Worm (Caenorhabditis elegans) whole organism, L4 larva: ENCODE measurements around the gene T26C5.5.

Source experiments
- F26F4.8 ChIP-seq: fragments of 200-800 bp; sonication (Bioruptor generic); conservative IDR thresholded peaks from 2 replicates; pipeline ENCODE4 v1.3.6; 2022; ENCODE audit warnings: missing genetic modification characterization, missing compliant biosample characterization
- F37D6.2 ChIP-seq: sonication (generic microtip); optimal IDR thresholded peaks from 2 replicates; lab custom pipeline; 2016; ENCODE audit warnings: mild to moderate bottlenecking, missing genetic modification characterization, missing compliant biosample characterization
- F44E2.7 ChIP-seq: fragments of 200-800 bp; sonication (Bioruptor generic); IDR thresholded peaks from 2 replicates; pipeline ENCODE4 v2.1.2; 2022; ENCODE audit warnings: missing genetic modification characterization, missing compliant biosample characterization
- R02D3.7 ChIP-seq: fragments of 150-350 bp; sonication (generic microtip); optimal IDR thresholded peaks from 3 replicates; lab custom pipeline; 2014; ENCODE audit warnings: missing biosample characterization, missing genetic modification characterization
- T20F7.1 ChIP-seq: fragments of 200-800 bp; sonication (Bioruptor generic); optimal IDR thresholded peaks from 2 replicates; lab custom pipeline; 2018; ENCODE audit warnings: mild to moderate bottlenecking, missing genetic modification characterization, missing compliant biosample characterization
- Y75B8A.6 ChIP-seq: fragments of 200-800 bp; sonication (Bioruptor generic); IDR thresholded peaks from 2 replicates; pipeline ENCODE4 v1.3.6; 2022; ENCODE audit warnings: missing genetic modification reagents, missing genetic modification characterization, missing compliant biosample characterization
- ZK546.5 ChIP-seq, 2 experiments: sonication (generic microtip); optimal IDR thresholded peaks; 2 replicates each; lab custom pipeline; 2017; ENCODE audit warnings: missing biosample characterization in 2 of 2, missing genetic modification characterization in 2 of 2
- aha-1 ChIP-seq: fragments of 150-350 bp; peaks from one replicate; lab custom pipeline; 2014; ENCODE audit warnings: missing biosample characterization, missing genetic modification characterization
- ama-1 ChIP-seq: fragments of 150-350 bp; optimal IDR thresholded peaks from 2 replicates; lab custom pipeline; 2014; ENCODE audit warnings: inconsistent platforms, mixed read lengths
- attf-4 ChIP-seq: sonication (generic microtip); optimal IDR thresholded peaks from 3 replicates; lab custom pipeline; 2017; ENCODE audit warnings: missing biosample characterization, missing genetic modification characterization
- ceh-20 ChIP-seq: fragments of 200-800 bp; sonication (Bioruptor generic); IDR thresholded peaks from 2 replicates; pipeline ENCODE4 v1.3.6; 2022; ENCODE audit warnings: missing genetic modification reagents, missing genetic modification characterization, missing compliant biosample characterization
- ceh-28 ChIP-seq: fragments of 150-350 bp; optimal IDR thresholded peaks from 2 replicates; lab custom pipeline; 2014; ENCODE audit warnings: missing biosample characterization, missing genetic modification reagents, missing genetic modification characterization
- ceh-32 ChIP-seq: sonication (generic microtip); optimal IDR thresholded peaks from 2 replicates; lab custom pipeline; 2016; ENCODE audit warnings: mild to moderate bottlenecking, missing genetic modification characterization, missing compliant biosample characterization; ENCODE audit not compliant: poor library complexity
- ceh-62 ChIP-seq: sonication (generic microtip); optimal IDR thresholded peaks from 2 replicates; lab custom pipeline; 2017; ENCODE audit warnings: missing biosample characterization, missing genetic modification characterization
- ces-1 ChIP-seq: fragments of 150-350 bp; sonication (generic microtip); optimal IDR thresholded peaks from 4 replicates; lab custom pipeline; 2014; ENCODE audit warnings: missing biosample characterization, missing genetic modification reagents, missing genetic modification characterization
- cey-2 ChIP-seq: sonication (generic microtip); optimal IDR thresholded peaks from 3 replicates; lab custom pipeline; 2017; ENCODE audit warnings: missing genetic modification characterization, mild to moderate bottlenecking, missing compliant biosample characterization, antibody characterized with exemption, borderline replicate concordance; ENCODE audit not compliant: insufficient read depth
- dmd-6 ChIP-seq: fragments of 200-800 bp; sonication (Bioruptor generic); IDR thresholded peaks from 2 replicates; pipeline ENCODE4 v1.3.6; 2022; ENCODE audit warnings: missing genetic modification reagents, missing genetic modification characterization, missing compliant biosample characterization
- dpl-1 ChIP-seq: fragments of 150-350 bp; optimal IDR thresholded peaks from 2 replicates; lab custom pipeline; 2014; ENCODE audit warnings: missing biosample characterization, missing genetic modification reagents, missing genetic modification characterization
- duxl-1 ChIP-seq: sonication (generic microtip); optimal IDR thresholded peaks from 2 replicates; lab custom pipeline; 2016; ENCODE audit warnings: mild to moderate bottlenecking, missing genetic modification characterization, moderate library complexity, missing compliant biosample characterization; ENCODE audit not compliant: poor library complexity
- hif-1 ChIP-seq, 2 experiments: sonication (generic microtip); optimal IDR thresholded peaks; 2 replicates each; lab custom pipeline; 2016 to 2017; ENCODE audit warnings: missing compliant biosample characterization in 2 of 2, missing genetic modification characterization in 2 of 2, missing genetic modification reagents in 2 of 2, missing genotype in 2 of 2, mild to moderate bottlenecking in 1 of 2
- hlh-11 ChIP-seq: fragments of 200-800 bp; sonication (Bioruptor generic); optimal IDR thresholded peaks from 2 replicates; lab custom pipeline; 2018; ENCODE audit warnings: mild to moderate bottlenecking, missing genetic modification characterization, missing compliant biosample characterization
- hlh-30 ChIP-seq: sonication (generic microtip); optimal IDR thresholded peaks from 2 replicates; lab custom pipeline; 2017; ENCODE audit warnings: antibody characterized with exemption, mild to moderate bottlenecking, missing genetic modification characterization, missing compliant biosample characterization; ENCODE audit not compliant: insufficient read depth
- lin-15B ChIP-seq: fragments of 150-350 bp; sonication (generic microtip); optimal IDR thresholded peaks from 3 replicates; lab custom pipeline; 2014; ENCODE audit warnings: missing biosample characterization, missing genetic modification characterization
- lin-39 ChIP-seq: fragments of 150-350 bp; optimal IDR thresholded peaks from 2 replicates; lab custom pipeline; 2014; ENCODE audit warnings: missing biosample characterization, missing genetic modification reagents, missing genetic modification characterization
- lir-3 ChIP-seq: sonication (generic microtip); optimal IDR thresholded peaks from 2 replicates; lab custom pipeline; 2016; ENCODE audit warnings: mild to moderate bottlenecking, missing genetic modification characterization, missing compliant biosample characterization
- lsy-2 ChIP-seq, 2 experiments: fragments of 150-350 bp in 1 of 2; sonication (generic microtip) in 1 of 2; optimal IDR thresholded peaks; 2 replicates each; lab custom pipeline; 2014 to 2017; ENCODE audit warnings: missing biosample characterization in 2 of 2, missing genetic modification characterization in 2 of 2
- madf-5 ChIP-seq, 2 experiments: fragments of 200-800 bp; sonication (Bioruptor generic); IDR thresholded peaks; 2 replicates each; pipeline ENCODE4 v1.3.6; 2022; ENCODE audit warnings: missing compliant biosample characterization in 2 of 2, missing genetic modification characterization in 2 of 2
- madf-9 ChIP-seq: fragments of 200-800 bp; sonication (Bioruptor generic); conservative IDR thresholded peaks from 2 replicates; pipeline ENCODE4 v1.3.6; 2022; ENCODE audit warnings: missing genetic modification reagents, missing genetic modification characterization, missing compliant biosample characterization
- mdt-29 ChIP-seq: fragments of 200-800 bp; sonication (Bioruptor generic); IDR thresholded peaks from 2 replicates; pipeline ENCODE4 v1.3.6; 2022; ENCODE audit warnings: missing genetic modification reagents, missing genetic modification characterization, missing compliant biosample characterization
- mes-2 ChIP-seq: sonication (generic microtip); optimal IDR thresholded peaks from 2 replicates; lab custom pipeline; 2016; ENCODE audit warnings: missing genotype, mild to moderate bottlenecking, missing genetic modification characterization, missing compliant biosample characterization; ENCODE audit not compliant: poor library complexity, severe bottlenecking
- nhr-102 ChIP-seq: sonication (generic microtip); optimal IDR thresholded peaks from 2 replicates; lab custom pipeline; 2016; ENCODE audit warnings: mild to moderate bottlenecking, missing genetic modification characterization, moderate library complexity, missing compliant biosample characterization
- nhr-11 ChIP-seq: fragments of 150-350 bp; optimal IDR thresholded peaks from 2 replicates; lab custom pipeline; 2014; ENCODE audit warnings: missing biosample characterization, missing genetic modification characterization
- nhr-28 ChIP-seq: fragments of 150-350 bp; optimal IDR thresholded peaks from 2 replicates; lab custom pipeline; 2014; ENCODE audit warnings: missing biosample characterization, missing genetic modification characterization
- nhr-6 ChIP-seq: fragments of 150-350 bp; optimal IDR thresholded peaks from 2 replicates; lab custom pipeline; 2014; ENCODE audit warnings: missing biosample characterization, missing genetic modification characterization
- nhr-77 ChIP-seq: fragments of 150-350 bp; optimal IDR thresholded peaks from 2 replicates; lab custom pipeline; 2014; ENCODE audit warnings: missing biosample characterization, missing genetic modification characterization
- php-3 ChIP-seq: fragments of 200-800 bp; sonication (Bioruptor generic); IDR thresholded peaks from 2 replicates; pipeline ENCODE4 v1.3.6; 2022; ENCODE audit warnings: missing genetic modification reagents, missing genetic modification characterization, missing compliant biosample characterization
- saeg-2 ChIP-seq: fragments of 200-800 bp; sonication (Bioruptor generic); IDR thresholded peaks from 2 replicates; pipeline ENCODE4 v1.3.6; 2022; ENCODE audit warnings: missing genetic modification reagents, missing genetic modification characterization, missing compliant biosample characterization
- set-16 ChIP-seq: fragments of 200-800 bp; sonication (Bioruptor generic); IDR thresholded peaks from 2 replicates; pipeline ENCODE4 v1.3.6; 2022; ENCODE audit warnings: missing genetic modification reagents, missing genetic modification characterization, missing compliant biosample characterization
- snpc-4 ChIP-seq: fragments of 150-350 bp; optimal IDR thresholded peaks from 2 replicates; lab custom pipeline; 2014; ENCODE audit warnings: missing biosample characterization, missing genetic modification characterization
- spr-3 ChIP-seq: fragments of 200-800 bp; sonication (Bioruptor generic); optimal IDR thresholded peaks from 2 replicates; lab custom pipeline; 2018; ENCODE audit warnings: mild to moderate bottlenecking, missing genetic modification characterization, missing compliant biosample characterization
- tra-1 ChIP-seq: fragments of 200-800 bp; sonication (Bioruptor generic); IDR thresholded peaks from 2 replicates; pipeline ENCODE4 v1.3.6; 2022; ENCODE audit warnings: missing genetic modification reagents, missing genetic modification characterization, missing compliant biosample characterization
- unc-130 ChIP-seq: sonication (generic microtip); optimal IDR thresholded peaks from 2 replicates; lab custom pipeline; 2016; ENCODE audit warnings: missing genetic modification reagents, missing genetic modification characterization, missing compliant biosample characterization
- zfp-3 ChIP-seq: fragments of 200-800 bp; sonication (Bioruptor generic); conservative IDR thresholded peaks from 2 replicates; pipeline ENCODE4 v1.3.6; 2022; ENCODE audit warnings: missing genetic modification reagents, missing genetic modification characterization, missing compliant biosample characterization
- zip-2 ChIP-seq: fragments of 150-350 bp; optimal IDR thresholded peaks from 2 replicates; lab custom pipeline; 2014; ENCODE audit warnings: missing biosample characterization, missing genetic modification characterization
- ztf-11 ChIP-seq: fragments of 150-350 bp; optimal IDR thresholded peaks from 2 replicates; lab custom pipeline; 2014; ENCODE audit warnings: missing biosample characterization, missing genetic modification characterization
- ztf-7 ChIP-seq: fragments of 150-350 bp; optimal IDR thresholded peaks from 2 replicates; lab custom pipeline; 2014; ENCODE audit warnings: missing biosample characterization, missing genetic modification characterization

The T26C5.5 gene

DNA sequence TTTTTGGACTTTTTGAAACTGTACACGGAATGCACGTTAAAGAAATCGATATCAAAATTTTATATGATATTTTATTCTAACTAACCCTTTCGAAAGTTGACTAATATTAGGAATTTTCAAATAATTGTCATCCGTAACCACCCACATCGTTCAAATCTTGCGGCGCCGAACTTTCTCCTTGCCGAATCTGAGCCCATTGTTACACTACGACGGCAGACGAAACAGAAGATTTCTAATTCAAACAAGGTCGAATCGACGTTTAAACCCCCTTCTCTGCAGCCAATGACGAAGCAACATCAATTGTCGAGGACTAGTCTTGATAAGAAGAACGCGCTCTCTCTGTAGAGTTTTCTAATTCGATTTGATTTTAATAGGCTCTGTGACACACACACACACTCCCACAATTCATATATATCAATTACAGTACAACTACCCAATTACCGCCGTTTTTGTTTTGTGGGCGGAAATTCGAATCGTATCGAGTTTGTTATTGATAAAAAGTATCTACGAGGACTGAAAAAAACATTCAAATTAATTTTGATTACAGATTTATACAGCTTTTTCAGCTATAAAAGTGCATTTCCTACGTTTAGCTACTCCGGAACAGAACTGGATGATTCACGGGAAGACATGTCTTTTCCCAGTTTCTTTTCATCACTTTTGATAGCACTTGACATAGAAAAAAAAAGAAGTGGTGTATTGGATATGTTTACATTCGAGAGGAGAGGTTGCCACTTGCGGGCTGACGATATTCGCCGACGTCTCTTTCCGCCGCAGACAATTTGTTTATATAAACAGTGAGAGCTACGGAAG, 38.0 kb upstream of the T26C5.5 start (continued):
- no peak for TF ChIP-seq dpl-1 (GFP tag; lab: Kevin White, UChicago)
- TF ChIP-seq lsy-2 (tag; optimal IDR thresholded peaks at IDR 0.05; lab: Kevin White, UChicago): peak in 1 of 2 experiments; percentile 52
- TF ChIP-seq hlh-11: peak; percentile 16
- no peak for TF ChIP-seq saeg-2

DNA sequence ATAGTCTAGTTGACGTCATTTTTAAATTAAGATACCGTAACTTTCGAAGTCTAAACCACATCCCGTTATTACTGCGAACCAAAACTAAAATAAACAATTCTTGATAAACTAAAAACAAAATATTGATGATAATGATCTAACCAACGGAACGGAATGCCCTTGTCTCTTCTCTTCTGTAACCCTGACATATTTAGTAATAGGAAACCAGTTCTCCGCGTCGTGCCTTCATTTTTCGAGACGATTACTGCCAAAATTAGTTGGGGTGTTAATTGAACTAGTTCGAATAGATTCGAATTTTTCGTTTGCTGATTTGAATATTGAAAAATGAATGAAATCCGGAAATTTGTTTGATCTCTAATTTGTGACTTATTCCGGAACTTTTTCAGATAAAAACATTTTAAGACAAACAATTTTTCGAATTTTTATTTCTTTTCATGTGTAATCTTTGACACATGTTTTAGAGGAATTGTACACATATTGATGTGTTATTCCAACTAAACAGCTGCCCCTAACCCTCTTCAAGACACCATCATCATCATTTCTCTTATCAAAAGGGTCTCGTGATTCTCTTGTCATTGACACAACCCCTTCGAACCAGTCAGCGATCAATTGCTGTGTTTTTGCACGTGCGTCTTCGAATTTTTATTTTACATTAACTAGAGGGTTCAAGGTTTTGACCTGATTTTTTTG, 37.3 kb upstream of the T26C5.5 start:
- TF ChIP-seq ztf-11: no peak
- peak; percentile 65 for TF ChIP-seq zip-2
- TF ChIP-seq lir-3 (tag; lab: Kevin White, UChicago): no peak
- peak; percentile 78 for TF ChIP-seq nhr-102 (tag; lab: Kevin White, UChicago)
- peak; percentile 94 for TF ChIP-seq aha-1
- peak; percentile 67; the same call in 1 of the 2 replicates for TF ChIP-seq saeg-2
- peak; percentile 20 for TF ChIP-seq spr-3 (GFP tag; lab: Kevin White, UChicago)
- TF ChIP-seq hlh-11: peak; percentile 97
- peak; percentile 95 for TF ChIP-seq nhr-77 (tag; lab: Kevin White, UChicago)
- TF ChIP-seq set-16: no peak
- no peak for TF ChIP-seq madf-9 (GFP tag; lab: Robert Waterston, UW)
- TF ChIP-seq dpl-1 (GFP tag; lab: Kevin White, UChicago): peak; percentile 16
- peak; percentile 94 for TF ChIP-seq nhr-28
- TF ChIP-seq ZK546.5 (tag; optimal IDR thresholded peaks at IDR 0.05; lab: Kevin White, UChicago): no peak
- no peak for TF ChIP-seq F44E2.7 (GFP tag; lab: Robert Waterston, UW)
- TF ChIP-seq cey-2: no peak
- no peak for TF ChIP-seq ceh-28 (tag; lab: Kevin White, UChicago)
- no peak for TF ChIP-seq lin-39
- TF ChIP-seq nhr-6 (tag; lab: Kevin White, UChicago): no peak
- TF ChIP-seq duxl-1 (tag; lab: Kevin White, UChicago): no peak
- TF ChIP-seq madf-5 (GFP tag; IDR thresholded peaks at IDR 0.05; lab: Robert Waterston, UW): no peak
- TF ChIP-seq zfp-3 (GFP tag; lab: Robert Waterston, UW): peak; percentile 67; the same call in 1 of the 2 replicates
- no peak for TF ChIP-seq F26F4.8
- no peak for TF ChIP-seq snpc-4
- peak; percentile 14 for TF ChIP-seq ztf-7 (tag; lab: Kevin White, UChicago)
- TF ChIP-seq F37D6.2 (tag; lab: Kevin White, UChicago): no peak
- TF ChIP-seq lin-15B: no peak
- no peak for TF ChIP-seq ces-1 (GFP tag; lab: Kevin White, UChicago)
- TF ChIP-seq ceh-20: peak; percentile 18; the same call in 1 of the 2 replicates
- TF ChIP-seq nhr-11 (tag; lab: Kevin White, UChicago): peak; percentile 78
- TF ChIP-seq attf-4 (tag; lab: Kevin White, UChicago): no peak
- no peak for TF ChIP-seq ceh-62 (tag; lab: Kevin White, UChicago)
- TF ChIP-seq dmd-6 (GFP tag; lab: Robert Waterston, UW): peak; percentile 97
- TF ChIP-seq ceh-32 (tag; lab: Kevin White, UChicago): no peak
- no peak for TF ChIP-seq ama-1 (lab: Kevin White, UChicago)
- TF ChIP-seq hlh-30 (tag; lab: Kevin White, UChicago): peak; percentile 96
- no peak for TF ChIP-seq unc-130 (GFP tag; lab: Kevin White, UChicago)
- TF ChIP-seq tra-1 (GFP tag; lab: Robert Waterston, UW): peak; percentile 50; the same call in 1 of the 2 replicates
- peak; percentile 66 for TF ChIP-seq mes-2 (tag; lab: Kevin White, UChicago)
- no peak for TF ChIP-seq R02D3.7
- peak; percentile 62 for TF ChIP-seq T20F7.1 (GFP tag; lab: Kevin White, UChicago)
- no peak for TF ChIP-seq Y75B8A.6 (GFP tag; lab: Robert Waterston, UW)
- TF ChIP-seq mdt-29: peak; percentile 53; the same call in 1 of the 2 replicates
- peak; percentile 64 to 89 for TF ChIP-seq hif-1 (tag; optimal IDR thresholded peaks at IDR 0.05; lab: Kevin White, UChicago)
- peak; percentile 89 for TF ChIP-seq php-3 (GFP tag; lab: Robert Waterston, UW)
